Worm (Caenorhabditis elegans) whole organism, midembryonic: ENCODE measurements around the gene C36A4.10.

ENCODE experiments used
- T22C8.4 ChIP-seq: fragments of 200-800 bp; sonication (Bioruptor generic); IDR thresholded peaks from 2 replicates; pipeline ENCODE4 v1.3.6; 2022; ENCODE audit warnings: missing genetic modification characterization, missing compliant biosample characterization
- flt-1 ChIP-seq: fragments of 200-800 bp; sonication (Bioruptor generic); IDR thresholded peaks from 2 replicates; pipeline ENCODE4 v1.3.6; 2022; ENCODE audit warnings: missing genetic modification characterization, missing compliant biosample characterization
- klf-2 ChIP-seq: fragments of 200-800 bp; sonication (Bioruptor generic); conservative IDR thresholded peaks from 2 replicates; pipeline ENCODE4 v1.3.6; 2022; ENCODE audit warnings: missing genetic modification reagents, missing genetic modification characterization, missing compliant biosample characterization
- med-1 ChIP-seq: sonication (generic microtip); optimal IDR thresholded peaks from 2 replicates; lab custom pipeline; 2017; ENCODE audit warnings: missing genetic modification characterization, mild to moderate bottlenecking, missing compliant biosample characterization, antibody characterized with exemption, missing genetic modification reagents; ENCODE audit not compliant: insufficient read depth
- tab-1 ChIP-seq: fragments of 200-800 bp; sonication (Bioruptor generic); IDR thresholded peaks from 2 replicates; pipeline ENCODE4 v1.3.6; 2022; ENCODE audit warnings: missing genetic modification characterization, missing compliant biosample characterization
- ztf-23 ChIP-seq: fragments of 200-800 bp; sonication (Bioruptor generic); IDR thresholded peaks from 2 replicates; pipeline ENCODE4 v1.3.6; 2022; ENCODE audit warnings: missing genetic modification reagents, missing genetic modification characterization, missing compliant biosample characterization

- TF ChIP-seq tab-1 (GFP tag; lab: Robert Waterston, UW) (no peak), T22C8.4 (GFP tag; lab: Robert Waterston, UW) (no peak), med-1 (GFP tag; lab: Kevin White, UChicago) (no peak), flt-1 (GFP tag; lab: Robert Waterston, UW) (no peak), klf-2 (GFP tag; lab: Robert Waterston, UW) (no peak), ztf-23 (GFP tag; lab: Robert Waterston, UW) (no peak)
Observed at ce11 chrIII:3839635-3840034, 8.4 kb upstream of the C36A4.10 start, which contains the start of gene cyp-25A3.
